Fruit fly (Drosophila melanogaster) whole organism, embryonic: ENCODE data around the gene scw.
A peak's percentile ranks its signal among the peaks of the same experiment; 100 is the strongest.

Experiments used
- Adf1 ChIP-seq: fragments of 200-800 bp; sonication (Bioruptor generic); IDR thresholded peaks from 2 replicates; pipeline ENCODE4 v1.3.6; 2022; ENCODE audit warnings: missing biosample characterization, missing genetic modification characterization
- Bgb ChIP-seq: fragments of 200-800 bp; sonication (Bioruptor generic); IDR thresholded peaks from 2 replicates; pipeline ENCODE4 v1.3.6; 2022; ENCODE audit warnings: missing biosample characterization, missing genetic modification characterization; ENCODE audit not compliant: partially characterized antibody
- CG10209 ChIP-seq: fragments of 200-800 bp; sonication (Bioruptor generic); optimal IDR thresholded peaks from 3 replicates; lab custom pipeline; 2017; ENCODE audit warnings: missing biosample characterization, mild to moderate bottlenecking, missing genetic modification characterization, missing genetic modification reagents
- CG10959 ChIP-seq: fragments of 200-800 bp; sonication (Bioruptor generic); IDR thresholded peaks from 2 replicates; pipeline ENCODE4 v1.3.6; 2022; ENCODE audit warnings: missing biosample characterization, missing genetic modification characterization
- CG11456 ChIP-seq: fragments of 200-800 bp; sonication (Bioruptor generic); IDR thresholded peaks from 3 replicates; pipeline ENCODE4 v1.3.6; 2022; ENCODE audit warnings: missing biosample characterization, missing genetic modification characterization
- CG11504 ChIP-seq: fragments of 200-800 bp; sonication (Bioruptor generic); optimal IDR thresholded peaks from 3 replicates; lab custom pipeline; 2019; ENCODE audit warnings: missing biosample characterization, mild to moderate bottlenecking, missing genetic modification characterization, moderate library complexity
- CG12219 ChIP-seq: fragments of 200-800 bp; sonication (Bioruptor generic); optimal IDR thresholded peaks from 3 replicates; lab custom pipeline; 2018; ENCODE audit warnings: missing biosample characterization, mild to moderate bottlenecking, missing genetic modification characterization
- CG13296 ChIP-seq: fragments of 200-800 bp; sonication (Bioruptor generic); optimal IDR thresholded peaks from 3 replicates; lab custom pipeline; 2018; ENCODE audit warnings: missing biosample characterization, mild to moderate bottlenecking, missing genetic modification characterization
- CG14441 ChIP-seq: fragments of 200-800 bp; sonication (Bioruptor generic); IDR thresholded peaks from 2 replicates; pipeline ENCODE4 v1.3.6; 2022; ENCODE audit warnings: missing biosample characterization, missing genetic modification characterization
- CG15601 ChIP-seq: fragments of 200-800 bp; sonication (Bioruptor generic); optimal IDR thresholded peaks from 3 replicates; lab custom pipeline; 2019; ENCODE audit warnings: missing biosample characterization, mild to moderate bottlenecking, missing genetic modification characterization, moderate library complexity
- CG1602 ChIP-seq: fragments of 200-800 bp; sonication (Bioruptor generic); optimal IDR thresholded peaks from 3 replicates; lab custom pipeline; 2016; ENCODE audit warnings: missing biosample characterization, missing genetic modification characterization
- CG1647 ChIP-seq: fragments of 200-800 bp; sonication (Bioruptor generic); optimal IDR thresholded peaks from 3 replicates; lab custom pipeline; 2016; ENCODE audit warnings: missing biosample characterization, missing genetic modification characterization
- CG17186 ChIP-seq: fragments of 200-800 bp; sonication (Bioruptor generic); optimal IDR thresholded peaks from 3 replicates; lab custom pipeline; 2017; ENCODE audit warnings: missing biosample characterization, missing genetic modification reagents, missing genetic modification characterization
- CG17802 ChIP-seq: fragments of 200-800 bp; sonication (Bioruptor generic); optimal IDR thresholded peaks from 2 replicates; lab custom pipeline; 2018; ENCODE audit warnings: missing biosample characterization, mild to moderate bottlenecking, missing genetic modification characterization, moderate library complexity
- CG2199 ChIP-seq: fragments of 200-800 bp; sonication (Bioruptor generic); IDR thresholded peaks from 3 replicates; pipeline ENCODE4 v1.3.6; 2022; ENCODE audit warnings: missing biosample characterization, missing genetic modification characterization
- CG32767 ChIP-seq: fragments of 200-800 bp; sonication (Bioruptor generic); IDR thresholded peaks from 2 replicates; pipeline ENCODE4 v1.3.6; 2022; ENCODE audit warnings: missing biosample characterization, missing genetic modification characterization
- CG4360 ChIP-seq: fragments of 200-800 bp; sonication (Bioruptor generic); IDR thresholded peaks from 2 replicates; pipeline ENCODE4 v1.3.6; 2022; ENCODE audit warnings: missing biosample characterization, missing genetic modification characterization
- CG4617 ChIP-seq: fragments of 200-800 bp; sonication (Bioruptor generic); optimal IDR thresholded peaks from 3 replicates; lab custom pipeline; 2016; ENCODE audit warnings: missing biosample characterization, missing genetic modification characterization, borderline replicate concordance
- CG6654 ChIP-seq: fragments of 200-800 bp; sonication (Bioruptor generic); optimal IDR thresholded peaks from 2 replicates; lab custom pipeline; 2017; ENCODE audit warnings: missing biosample characterization, mild to moderate bottlenecking, missing genetic modification characterization
- CG7745 ChIP-seq: fragments of 200-800 bp; sonication (Bioruptor generic); optimal IDR thresholded peaks from 2 replicates; lab custom pipeline; 2018; ENCODE audit warnings: missing biosample characterization, mild to moderate bottlenecking, missing genetic modification characterization, moderate library complexity
- CG9932 ChIP-seq: fragments of 200-800 bp; sonication (Bioruptor generic); IDR thresholded peaks from 2 replicates; pipeline ENCODE4 v1.3.6; 2022; ENCODE audit warnings: missing biosample characterization, missing genetic modification characterization
- CrebB ChIP-seq: fragments of 200-800 bp; sonication (Bioruptor generic); optimal IDR thresholded peaks from 3 replicates; lab custom pipeline; 2018; ENCODE audit warnings: missing biosample characterization, mild to moderate bottlenecking, missing genetic modification characterization
- HLH3B ChIP-seq: fragments of 200-800 bp; sonication (Bioruptor generic); IDR thresholded peaks from 2 replicates; pipeline ENCODE4 v1.3.6; 2022; ENCODE audit warnings: missing biosample characterization, missing genetic modification characterization
- Hmr ChIP-seq: fragments of 200-800 bp; sonication (Bioruptor generic); optimal IDR thresholded peaks from 3 replicates; lab custom pipeline; 2017; ENCODE audit warnings: mild to moderate bottlenecking, missing biosample characterization, missing genetic modification reagents, missing genetic modification characterization
- Hsf ChIP-seq: fragments of 200-800 bp; sonication (Bioruptor generic); optimal IDR thresholded peaks from 3 replicates; lab custom pipeline; 2016; ENCODE audit warnings: missing biosample characterization, missing genetic modification characterization
- MESR4 ChIP-seq: fragments of 200-800 bp; sonication (Bioruptor generic); optimal IDR thresholded peaks from 2 replicates; lab custom pipeline; 2018; ENCODE audit warnings: missing biosample characterization, mild to moderate bottlenecking, missing genetic modification characterization, moderate library complexity
- Mes4 ChIP-seq: fragments of 200-800 bp; sonication (Bioruptor generic); optimal IDR thresholded peaks from 2 replicates; lab custom pipeline; 2016; ENCODE audit warnings: missing biosample characterization, missing genetic modification characterization
- Opbp ChIP-seq: fragments of 200-800 bp; sonication (Bioruptor generic); IDR thresholded peaks from 3 replicates; pipeline ENCODE4 v1.3.6; 2022; ENCODE audit warnings: missing biosample characterization, missing genetic modification characterization; ENCODE audit not compliant: partially characterized antibody
- Optix ChIP-seq: fragments of 200-800 bp; sonication (Bioruptor generic); IDR thresholded peaks from 3 replicates; pipeline ENCODE4 v1.3.6; 2022; ENCODE audit warnings: missing biosample characterization, missing genetic modification characterization
- Ravus ChIP-seq: fragments of 200-800 bp; sonication (Bioruptor generic); IDR thresholded peaks from 2 replicates; pipeline ENCODE4 v1.3.6; 2022; ENCODE audit warnings: missing biosample characterization, missing genetic modification characterization
- Spps ChIP-seq: fragments of 200-800 bp; sonication (Bioruptor generic); optimal IDR thresholded peaks from 2 replicates; lab custom pipeline; 2018; ENCODE audit warnings: missing biosample characterization, mild to moderate bottlenecking, missing genetic modification characterization
- Trl ChIP-seq, 3 experiments: fragments of >200 bp in 2 of 3; fragments of 200-800 bp in 1 of 3; sonication (Bioruptor generic) in 1 of 3; optimal IDR thresholded peaks; 2 replicates in 1 of 3; 3 replicates in 2 of 3; lab custom pipeline; 2016 to 2017; ENCODE audit warnings: missing biosample characterization in 1 of 3, missing genetic modification characterization in 1 of 3
- amos ChIP-seq: fragments of 200-800 bp; sonication (Bioruptor generic); IDR thresholded peaks from 2 replicates; pipeline ENCODE4 v1.3.6; 2022; ENCODE audit warnings: missing biosample characterization, missing genetic modification characterization; ENCODE audit not compliant: partially characterized antibody
- bab2 ChIP-seq: fragments of 200-800 bp; sonication (Bioruptor generic); optimal IDR thresholded peaks from 2 replicates; lab custom pipeline; 2016; ENCODE audit warnings: missing biosample characterization, missing genetic modification characterization
- corto ChIP-seq: fragments of 200-800 bp; sonication (Bioruptor generic); optimal IDR thresholded peaks from 2 replicates; lab custom pipeline; 2016; ENCODE audit warnings: missing biosample characterization, mild to moderate bottlenecking, missing genetic modification characterization, moderate library complexity
- crol ChIP-seq: fragments of 200-800 bp; sonication (Bioruptor generic); IDR thresholded peaks from 2 replicates; pipeline ENCODE4 v1.3.6; 2022; ENCODE audit warnings: missing biosample characterization, missing genetic modification characterization
- danr ChIP-seq: fragments of 200-800 bp; sonication (Bioruptor generic); IDR thresholded peaks from 2 replicates; pipeline ENCODE4 v1.3.6; 2022; ENCODE audit warnings: missing biosample characterization, missing genetic modification characterization
- eve ChIP-seq, 2 experiments: fragments of >200 bp; optimal IDR thresholded peaks; 2 replicates each; lab custom pipeline; 2017; ENCODE audit warnings: missing biosample characterization in 2 of 2, missing genetic modification characterization in 2 of 2
- grn ChIP-seq: fragments of 200-800 bp; sonication (Bioruptor generic); optimal IDR thresholded peaks from 3 replicates; lab custom pipeline; 2017; ENCODE audit warnings: missing biosample characterization, missing genetic modification characterization
- jigr1 ChIP-seq: fragments of 200-800 bp; sonication (Bioruptor generic); IDR thresholded peaks from 3 replicates; pipeline ENCODE4 v1.3.6; 2022; ENCODE audit warnings: missing biosample characterization, missing genetic modification characterization
- jumu ChIP-seq: fragments of 200-800 bp; sonication (Bioruptor generic); optimal IDR thresholded peaks from 3 replicates; lab custom pipeline; 2016; ENCODE audit warnings: missing biosample characterization, missing genetic modification characterization
- nerfin-2 ChIP-seq: fragments of 200-800 bp; sonication (Bioruptor generic); IDR thresholded peaks from 2 replicates; pipeline ENCODE4 v1.3.6; 2022; ENCODE audit warnings: missing biosample characterization, missing genetic modification characterization; ENCODE audit not compliant: partially characterized antibody
- pan ChIP-seq, 4 experiments: fragments of >200 bp in 3 of 4; fragments of 200-800 bp in 1 of 4; sonication (Bioruptor generic) in 1 of 4; optimal IDR thresholded peaks in 3 of 4; IDR thresholded peaks in 1 of 4; 2 replicates each; pipeline versions ENCODE4 v1.3.6 to Lab custom; 2017 to 2022; ENCODE audit warnings: missing biosample characterization in 2 of 4, missing genetic modification characterization in 2 of 4, mixed read lengths in 1 of 4
- peb ChIP-seq: fragments of 200-800 bp; sonication (Bioruptor generic); IDR thresholded peaks from 2 replicates; pipeline ENCODE4 v1.3.6; 2022; ENCODE audit warnings: missing biosample characterization, missing genetic modification characterization
- psq ChIP-seq: fragments of 200-800 bp; sonication (Bioruptor generic); optimal IDR thresholded peaks from 2 replicates; lab custom pipeline; 2017; ENCODE audit warnings: missing biosample characterization, missing genetic modification characterization
- rib ChIP-seq: fragments of 200-800 bp; sonication (Bioruptor generic); IDR thresholded peaks from 2 replicates; pipeline ENCODE4 v1.3.6; 2022; ENCODE audit warnings: missing biosample characterization, missing genetic modification characterization
- salm ChIP-seq: fragments of 200-800 bp; sonication (Bioruptor generic); optimal IDR thresholded peaks from 2 replicates; lab custom pipeline; 2018; ENCODE audit warnings: missing biosample characterization, mild to moderate bottlenecking, missing genetic modification characterization
- schlank ChIP-seq: fragments of 200-800 bp; sonication (Bioruptor generic); optimal IDR thresholded peaks from 2 replicates; lab custom pipeline; 2018; ENCODE audit warnings: missing biosample characterization, mild to moderate bottlenecking, missing genetic modification characterization
- sens-2 ChIP-seq: fragments of 200-800 bp; sonication (Bioruptor generic); IDR thresholded peaks from 2 replicates; pipeline ENCODE4 v1.3.6; 2022; ENCODE audit warnings: missing biosample characterization, missing genetic modification characterization
- sisA ChIP-seq: fragments of 200-800 bp; sonication (Bioruptor generic); IDR thresholded peaks from 2 replicates; pipeline ENCODE4 v1.3.6; 2022; ENCODE audit warnings: missing biosample characterization, missing genetic modification characterization
- usp ChIP-seq: fragments of >200 bp; optimal IDR thresholded peaks from 2 replicates; lab custom pipeline; 2017; ENCODE audit warnings: missing biosample characterization, missing genetic modification characterization

The scw gene

dm6 chr2L:19735635-19736109 is 34.9 kb upstream of the scw start, which contains the start of the genes CG10462 and Nf-YB (continued):
- TF ChIP-seq Adf1 (peak; percentile 50; the same call in 1 of the 2 replicates), CG32767 (GFP tag; lab: Robert Waterston, UW) (no peak), amos (GFP tag; lab: Robert Waterston, UW) (peak; percentile 90), salm (tag; lab: Kevin White, UChicago) (no peak), CG11504 (tag; lab: Kevin White, UChicago) (no peak), Hmr (GFP tag; lab: Kevin White, UChicago) (peak; percentile 39), crol (GFP tag; lab: Robert Waterston, UW) (no peak), grn (no peak), danr (GFP tag; lab: Robert Waterston, UW) (no peak), CG11456 (GFP tag; lab: Robert Waterston, UW) (no peak), bab2 (GFP tag; lab: Kevin White, UChicago) (no peak), CrebB (tag; lab: Kevin White, UChicago) (no peak), usp (GFP tag; lab: Kevin White, UChicago) (no peak), CG10209 (GFP tag; lab: Kevin White, UChicago) (no peak), CG4617 (GFP tag; lab: Kevin White, UChicago) (peak; percentile 54), MESR4 (GFP tag; lab: Kevin White, UChicago) (peak; percentile 54), Bgb (GFP tag; lab: Robert Waterston, UW) (peak; percentile 96), CG14441 (GFP tag; lab: Robert Waterston, UW) (no peak), nerfin-2 (GFP tag; lab: Robert Waterston, UW) (peak; percentile 98), Hsf (peak; percentile 18), Trl (optimal IDR thresholded peaks at IDR 0.05; lab: Kevin White, UChicago) (peak; percentile 27 to 50), Trl (GFP tag; optimal IDR thresholded peaks at IDR 0.05; lab: Kevin White, UChicago) (no peak), Spps (tag; lab: Kevin White, UChicago) (no peak), sisA (GFP tag; lab: Robert Waterston, UW) (no peak), CG2199 (GFP tag; lab: Robert Waterston, UW) (0 out of 3 replicates have a peak, but pooled peaks have one; percentile 36), CG7745 (tag; lab: Kevin White, UChicago) (no peak), Opbp (peak; percentile 91), CG12219 (GFP tag; lab: Kevin White, UChicago) (no peak), jigr1 (no peak), psq (GFP tag; lab: Kevin White, UChicago) (no peak), CG13296 (no peak), CG1602 (no peak), Optix (no peak), CG1647 (GFP tag; lab: Kevin White, UChicago) (no peak), Ravus (GFP tag; lab: Robert Waterston, UW) (no peak), CG10959 (GFP tag; lab: Robert Waterston, UW) (no peak), CG9932 (GFP tag; lab: Robert Waterston, UW) (no peak), sens-2 (GFP tag; lab: Robert Waterston, UW) (no peak), schlank (tag; lab: Kevin White, UChicago) (no peak), HLH3B (GFP tag; lab: Robert Waterston, UW) (no peak), Mes4 (GFP tag; lab: Kevin White, UChicago) (no peak), CG17802 (no peak), CG4360 (GFP tag; lab: Robert Waterston, UW) (no peak), CG15601 (no peak), peb (GFP tag; lab: Robert Waterston, UW) (no peak), eve (GFP tag; optimal IDR thresholded peaks at IDR 0.05; lab: Kevin White, UChicago) (no peak), pan (optimal IDR thresholded peaks at IDR 0.05; lab: Kevin White, UChicago) (no peak), pan (GFP tag; optimal IDR thresholded peaks at IDR 0.05 in 1 of 2, IDR thresholded peaks at IDR 0.05 in 1 of 2) (no peak), rib (GFP tag; lab: Robert Waterston, UW) (no peak), corto (GFP tag; lab: Kevin White, UChicago) (no peak), CG17186 (GFP tag; lab: Kevin White, UChicago) (peak; percentile 88), jumu (GFP tag; lab: Kevin White, UChicago) (peak; percentile 6), CG6654 (GFP tag; lab: Kevin White, UChicago) (no peak)
